Fruit fly (Drosophila melanogaster): Measurements from ENCODE around the gene Sid.

The Sid gene

DNA sequence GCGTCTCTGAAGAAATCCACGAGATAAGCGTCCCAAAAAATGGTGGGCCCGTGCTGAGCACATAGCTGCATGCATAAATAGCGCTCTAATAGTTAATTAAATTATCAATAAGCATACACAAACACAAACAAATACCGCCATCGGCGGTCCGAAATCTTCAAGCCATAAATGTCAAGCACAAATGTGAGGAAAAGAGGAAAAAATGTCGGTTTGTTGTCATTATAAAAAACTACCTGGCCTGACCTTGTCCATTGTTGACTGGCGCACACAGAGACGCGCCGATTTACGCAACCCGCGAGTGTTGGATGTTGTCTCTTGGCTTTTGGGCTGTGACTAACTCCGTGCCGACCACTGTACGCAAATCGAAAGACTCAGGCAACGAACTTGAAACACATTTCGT, 17.5 kb downstream of the Sid start:
- TF ChIP-seq pad (GFP tag; optimal IDR thresholded peaks at IDR 0.05) (no peak), Hr96 (GFP tag; optimal IDR thresholded peaks at IDR 0.05) (no peak), tj (GFP tag; optimal IDR thresholded peaks at IDR 0.05) (no peak), CG12768 (GFP tag; optimal IDR thresholded peaks at IDR 0.05) (no peak), ovo (GFP tag; optimal IDR thresholded peaks at IDR 0.05) (no peak)

dm6 chr3R:28695993-28696392, 25.5 kb downstream of the Sid start, which contains the start of gene htt:
Gene htt, plus strand, starts transcription at chr3R:28696242.
- TF ChIP-seq kay (GFP tag; ENCODE audit: borderline replicate concordance) (peak; percentile 47), CG5204 (GFP tag; optimal IDR thresholded peaks at IDR 0.05) (no peak), tj (GFP tag; optimal IDR thresholded peaks at IDR 0.05) (no peak)

Measured in whole organism, adult.